Worm (Caenorhabditis elegans): ENCODE data around the gene C10A4.7.

DNA sequence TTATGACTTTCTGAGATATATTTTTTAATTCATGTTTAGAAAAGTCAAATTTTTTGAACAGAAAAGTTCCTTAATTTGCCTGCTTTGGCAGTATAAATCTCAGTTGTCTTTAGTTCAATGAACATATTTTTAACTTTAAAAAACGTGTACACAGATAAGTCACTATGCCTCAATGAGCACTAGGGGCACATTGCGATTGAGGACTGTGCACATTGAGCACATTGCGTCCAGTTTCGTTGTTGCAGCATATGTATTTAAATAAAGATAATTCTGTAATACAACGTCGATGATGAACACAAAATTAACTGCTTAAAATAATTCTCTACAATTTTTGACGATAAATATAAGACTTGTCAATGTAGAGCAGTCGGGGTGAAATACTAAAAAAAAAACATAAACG lies 7.6 kb downstream of the C10A4.7 start:
- TF ChIP-seq hif-1 (tag; optimal IDR thresholded peaks at IDR 0.05) = no peak
- TF ChIP-seq lin-15B (tag; optimal IDR thresholded peaks at IDR 0.05) = no peak
- TF ChIP-seq unc-39 (tag; optimal IDR thresholded peaks at IDR 0.05) = no peak
- no peak for TF ChIP-seq nhr-25 (tag; optimal IDR thresholded peaks at IDR 0.05; ENCODE audit: borderline replicate concordance, insufficient read depth)
- no peak for TF ChIP-seq vab-7 (GFP tag; IDR thresholded peaks at IDR 0.05)
- TF ChIP-seq snpc-4 (tag; optimal IDR thresholded peaks at IDR 0.05) = no peak

Data from whole organism, L4 larva.